Fruit fly (Drosophila melanogaster): ENCODE results near the gene Coq8.

Coq8 gene

dm6 chrX:12909577-12910426, 8.9 kb upstream of the Coq8 start, which contains the start of the genes Brms1 and CG4645 (continued):
- TF ChIP-seq Hey (tag; optimal IDR thresholded peaks at IDR 0.05) (no peak), Sox100B (GFP tag; optimal IDR thresholded peaks at IDR 0.05) (peak; percentile 61), B-H2 (GFP tag; optimal IDR thresholded peaks at IDR 0.05) (peak; percentile 28), Usf (GFP tag; optimal IDR thresholded peaks at IDR 0.05) (peak; percentile 30), CG34224 (GFP tag; IDR thresholded peaks at IDR 0.05; ENCODE audit: partially characterized antibody) (peak; percentile 44; the same call in 2 of the 3 replicates), p53 (GFP tag; optimal IDR thresholded peaks at IDR 0.05) (no peak), D19A (tag; optimal IDR thresholded peaks at IDR 0.05) (peak; percentile 14), MTF-1 (GFP tag; optimal IDR thresholded peaks at IDR 0.05; ENCODE audit: borderline replicate concordance) (no peak), ATbp (GFP tag; optimal IDR thresholded peaks at IDR 0.05) (peak; percentile 5), CG3847 (GFP tag; IDR thresholded peaks at IDR 0.05) (peak; percentile 58), CG2202 (tag; optimal IDR thresholded peaks at IDR 0.05) (no peak), HmgD (GFP tag; optimal IDR thresholded peaks at IDR 0.05) (no peak), Gug (GFP tag; IDR thresholded peaks at IDR 0.05) (peak; percentile 65; the same call in 2 of the 4 replicates), bbx (GFP tag; IDR thresholded peaks at IDR 0.05; ENCODE audit: partially characterized antibody) (no peak), CG34422 (GFP tag; IDR thresholded peaks at IDR 0.05) (no peak), CG13287 (GFP tag; IDR thresholded peaks at IDR 0.05; ENCODE audit: partially characterized antibody) (peak; percentile 29), CG4854 (GFP tag; optimal IDR thresholded peaks at IDR 0.05) (no peak), zfh2 (GFP tag; optimal IDR thresholded peaks at IDR 0.05) (peak; percentile 57), yki (optimal IDR thresholded peaks at IDR 0.05) (no peak), lilli (GFP tag; optimal IDR thresholded peaks at IDR 0.05) (peak; percentile 63), Fer1 (GFP tag; optimal IDR thresholded peaks at IDR 0.05) (no peak), Dp (GFP tag; optimal IDR thresholded peaks at IDR 0.05) (no peak), HLHmδ (GFP tag; optimal IDR thresholded peaks at IDR 0.05) (no peak), gsb-n (tag; optimal IDR thresholded peaks at IDR 0.05) (peak; percentile 17), Lhr (GFP tag; optimal IDR thresholded peaks at IDR 0.05) (peak; percentile 20), CG18619 (GFP tag; optimal IDR thresholded peaks at IDR 0.05) (peak; percentile 43), CG17385 (GFP tag; optimal IDR thresholded peaks at IDR 0.05) (peak; percentile 30), so (GFP tag; IDR thresholded peaks at IDR 0.05) (no peak), h (optimal IDR thresholded peaks at IDR 0.05) (no peak), CG9797 (GFP tag; optimal IDR thresholded peaks at IDR 0.05) (peak; percentile 66), lbe (GFP tag; optimal IDR thresholded peaks at IDR 0.05) (no peak), Antp (GFP tag; optimal IDR thresholded peaks at IDR 0.05) (no peak), CG7786 (GFP tag; optimal IDR thresholded peaks at IDR 0.05) (peak; percentile 22), CG8290 (GFP tag; optimal IDR thresholded peaks at IDR 0.05) (peak; percentile 25), CG8290 (tag; optimal IDR thresholded peaks at IDR 0.05) (peak; percentile 39 to 56), zen2 (GFP tag; IDR thresholded peaks at IDR 0.05; ENCODE audit: partially characterized antibody) (no peak), grn (GFP tag; optimal IDR thresholded peaks at IDR 0.05) (no peak), scrt (GFP tag; optimal IDR thresholded peaks at IDR 0.05) (no peak), Dref (GFP tag; IDR thresholded peaks at IDR 0.05) (peak; percentile 69), Mes4 (GFP tag; optimal IDR thresholded peaks at IDR 0.05) (no peak), tup (GFP tag; optimal IDR thresholded peaks at IDR 0.05) (no peak), CG9932 (GFP tag; IDR thresholded peaks at IDR 0.05) (peak; percentile 74), dati (GFP tag; IDR thresholded peaks at IDR 0.05) (no peak), CG32767 (GFP tag; IDR thresholded peaks at IDR 0.05) (no peak), CG2678 (tag; optimal IDR thresholded peaks at IDR 0.05) (peak; percentile 66), Nf-YA (GFP tag; IDR thresholded peaks at IDR 0.05) (no peak), Dad (GFP tag; optimal IDR thresholded peaks at IDR 0.05) (no peak), chinmo (GFP tag; IDR thresholded peaks at IDR 0.05; ENCODE audit: partially characterized antibody) (no peak), Ravus (GFP tag; IDR thresholded peaks at IDR 0.05) (no peak), dmrt99B (tag; optimal IDR thresholded peaks at IDR 0.05) (peak; percentile 51)

All from whole organism, embryonic.